Fruit fly (Drosophila melanogaster) whole organism, adult: ENCODE data around the gene SsRbeta.

ENCODE experiments used
- CG11617 ChIP-seq: fragments of 200-800 bp; sonication (Bioruptor generic); optimal IDR thresholded peaks from 2 replicates; lab custom pipeline; 2017; ENCODE audit warnings: mild to moderate bottlenecking, missing biosample characterization, missing genetic modification reagents, missing genetic modification characterization
- CG1620 ChIP-seq: fragments of 200-800 bp; sonication (Bioruptor generic); optimal IDR thresholded peaks from 2 replicates; lab custom pipeline; 2016; ENCODE audit warnings: missing biosample characterization, missing genetic modification characterization
- Hr96 ChIP-seq: fragments of 200-800 bp; sonication (Bioruptor generic); optimal IDR thresholded peaks from 2 replicates; lab custom pipeline; 2016; ENCODE audit warnings: missing biosample characterization, missing genetic modification characterization
- toe ChIP-seq: fragments of 200-800 bp; sonication (Bioruptor generic); optimal IDR thresholded peaks from 2 replicates; lab custom pipeline; 2016; ENCODE audit warnings: missing biosample characterization, missing genetic modification characterization

- TF ChIP-seq CG11617 (no peak), toe (GFP tag; lab: Kevin White, UChicago) (no peak), CG1620 (GFP tag; lab: Kevin White, UChicago) (no peak), Hr96 (GFP tag; lab: Kevin White, UChicago) (no peak)
Measured at dm6 chr3L:16175628-16176263, 46.3 kb downstream of the SsRbeta start.
